Fruit fly (Drosophila melanogaster): ENCODE results near the gene brv3.
"Not testable (repeated sequence)": the region's sequence is repeated elsewhere in the genome, so short reads cannot be mapped to it uniquely, and the experiment has no call there.

DNA sequence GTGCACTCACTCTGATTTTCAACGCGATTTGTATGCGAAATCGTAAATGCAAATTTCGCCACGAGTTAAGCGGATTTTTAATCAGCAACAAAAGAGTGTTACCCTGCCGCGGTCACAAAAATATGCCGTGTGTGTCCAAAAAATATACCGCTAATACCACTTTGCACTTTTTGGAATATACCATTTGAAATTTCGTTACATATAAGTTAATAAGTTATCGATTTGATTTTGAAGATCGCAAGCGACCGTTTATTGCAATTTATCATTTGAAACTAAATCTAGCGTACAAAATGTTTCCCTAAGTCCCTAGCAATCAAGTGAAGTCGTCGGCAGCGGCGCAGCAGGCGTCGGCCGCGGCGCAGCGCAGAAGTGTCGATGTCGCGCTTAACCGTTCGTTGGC is 14.1 kb downstream of the brv3 start, which contains the start of gene eIF3g1:
- not testable (repeated sequence) for TF ChIP-seq HLH106 (tag; optimal IDR thresholded peaks at IDR 0.05); sage (GFP tag; optimal IDR thresholded peaks at IDR 0.05); Hr78 (GFP tag; optimal IDR thresholded peaks at IDR 0.05); Jra (GFP tag; optimal IDR thresholded peaks at IDR 0.05); fru (GFP tag; optimal IDR thresholded peaks at IDR 0.05); rgr (GFP tag; optimal IDR thresholded peaks at IDR 0.05)

All from whole organism, wandering third instar larva.